Fruit fly (Drosophila melanogaster) whole organism, prepupa: Measurements from ENCODE around the gene capt.

Experiments
- CG11902 ChIP-seq: fragments of 200-800 bp; sonication (Bioruptor generic); optimal IDR thresholded peaks from 3 replicates; lab custom pipeline; 2016; ENCODE audit warnings: missing biosample characterization, missing genetic modification characterization
- CG16779 ChIP-seq: fragments of 200-800 bp; sonication (Bioruptor generic); optimal IDR thresholded peaks from 3 replicates; lab custom pipeline; 2017; ENCODE audit warnings: missing biosample characterization, mild to moderate bottlenecking, missing genetic modification characterization
- CG3032 ChIP-seq: fragments of 200-800 bp; optimal IDR thresholded peaks from 2 replicates; lab custom pipeline; 2019; ENCODE audit warnings: missing biosample characterization, mild to moderate bottlenecking, missing genetic modification characterization, moderate library complexity
- CG3919 ChIP-seq: fragments of 200-800 bp; sonication (Bioruptor generic); optimal IDR thresholded peaks from 3 replicates; lab custom pipeline; 2016; ENCODE audit warnings: missing biosample characterization, missing genetic modification characterization
- CG4318 ChIP-seq: fragments of 200-800 bp; sonication (Bioruptor generic); optimal IDR thresholded peaks from 3 replicates; lab custom pipeline; 2017; ENCODE audit warnings: missing biosample characterization, mild to moderate bottlenecking, missing genetic modification characterization
- CG6163 ChIP-seq: fragments of 200-800 bp; sonication (Bioruptor generic); IDR thresholded peaks from 3 replicates; pipeline ENCODE4 v1.3.6; 2022; ENCODE audit warnings: missing biosample characterization, missing genetic modification characterization
- CG6854 ChIP-seq: fragments of 200-800 bp; sonication (Bioruptor generic); optimal IDR thresholded peaks from 2 replicates; lab custom pipeline; 2017; ENCODE audit warnings: missing biosample characterization, mild to moderate bottlenecking, missing genetic modification characterization
- Gug ChIP-seq: fragments of 200-800 bp; sonication (Bioruptor generic); IDR thresholded peaks from 2 replicates; pipeline ENCODE4 v1.3.6; 2022; ENCODE audit warnings: missing biosample characterization, missing genetic modification characterization
- Hr4 ChIP-seq: fragments of 200-800 bp; sonication (Bioruptor generic); optimal IDR thresholded peaks from 3 replicates; lab custom pipeline; 2016; ENCODE audit warnings: missing biosample characterization, missing genetic modification characterization
- Met ChIP-seq: fragments of 200-800 bp; sonication (Bioruptor generic); optimal IDR thresholded peaks from 3 replicates; lab custom pipeline; 2016; ENCODE audit warnings: missing biosample characterization, missing genetic modification characterization
- OdsH ChIP-seq: fragments of 200-800 bp; sonication (Bioruptor generic); optimal IDR thresholded peaks from 3 replicates; lab custom pipeline; 2016; ENCODE audit warnings: missing biosample characterization, missing genetic modification characterization
- eg ChIP-seq: fragments of 200-800 bp; sonication (Bioruptor generic); IDR thresholded peaks from 3 replicates; pipeline ENCODE4 v1.3.6; 2022; ENCODE audit warnings: missing biosample characterization, missing genetic modification characterization
- fd59A ChIP-seq: fragments of 200-800 bp; sonication (Bioruptor generic); optimal IDR thresholded peaks from 2 replicates; lab custom pipeline; 2017; ENCODE audit warnings: missing biosample characterization, mild to moderate bottlenecking, missing genetic modification characterization, missing genetic modification reagents

- TF ChIP-seq CG6854 (GFP tag; lab: Kevin White, UChicago) (no peak), CG11902 (no peak), fd59A (no peak), Gug (GFP tag; lab: Robert Waterston, UW) (no peak), OdsH (GFP tag; lab: Kevin White, UChicago) (no peak), CG3032 (tag; lab: Kevin White, UChicago) (no peak), Hr4 (GFP tag; lab: Kevin White, UChicago) (no peak), eg (GFP tag; lab: Robert Waterston, UW) (no peak), CG16779 (tag; lab: Kevin White, UChicago) (no peak), CG4318 (GFP tag; lab: Kevin White, UChicago) (no peak), CG3919 (no peak), Met (GFP tag; lab: Kevin White, UChicago) (no peak), CG6163 (no peak)
These were observed 31.5 kb downstream of the capt start for dm6 chr2L:1126527-1126926.
